Worm (Caenorhabditis elegans) whole organism, L4/young adult: ENCODE measurements around the gene K03H1.12.

Source experiments
- W03F9.2 ChIP-seq: fragments of 150-350 bp; optimal IDR thresholded peaks from 2 replicates; lab custom pipeline; 2014; ENCODE audit warnings: missing biosample characterization, missing genetic modification characterization
- him-1 ChIP-seq: sonication (generic microtip); optimal IDR thresholded peaks from 2 replicates; lab custom pipeline; 2016; ENCODE audit warnings: missing genotype, missing genetic modification reagents, missing genetic modification characterization, missing compliant biosample characterization

ce11 chrIII:9899720-9900119, 41.7 kb upstream of the K03H1.12 start:
- TF ChIP-seq him-1 (tag; lab: Kevin White, UChicago) (no peak), W03F9.2 (no peak)
